Fruit fly (Drosophila melanogaster) whole organism, wandering third instar larva: ENCODE results near the gene CG4650.
"Not testable (repeated sequence)": the region's sequence is repeated elsewhere in the genome, so short reads cannot be mapped to it uniquely, and the experiment has no call there.

ENCODE experiments used
- CG9705 ChIP-seq: fragments of 200-800 bp; sonication (Bioruptor generic); optimal IDR thresholded peaks from 2 replicates; lab custom pipeline; 2018; ENCODE audit warnings: missing biosample characterization, mild to moderate bottlenecking, missing genetic modification characterization
- Dfd ChIP-seq: fragments of >200 bp; optimal IDR thresholded peaks from 2 replicates; lab custom pipeline; 2017; ENCODE audit warnings: missing biosample characterization, missing genetic modification characterization
- Dif ChIP-seq: fragments of 200-275, 200-300 bp; sonication (Bioruptor generic); optimal IDR thresholded peaks from 2 replicates; lab custom pipeline; 2018; ENCODE audit warnings: missing biosample characterization, missing genetic modification characterization; ENCODE audit not compliant: partially characterized antibody
- HLH106 ChIP-seq: fragments of 200-800 bp; optimal IDR thresholded peaks from 3 replicates; lab custom pipeline; 2019; ENCODE audit warnings: missing biosample characterization, mild to moderate bottlenecking, missing genetic modification characterization, moderate library complexity
- Hr83 ChIP-seq: fragments of 200-300 bp; sonication (Bioruptor generic); optimal IDR thresholded peaks from 2 replicates; lab custom pipeline; 2016; ENCODE audit warnings: missing biosample characterization, mild to moderate bottlenecking, missing genetic modification characterization, moderate library complexity; ENCODE audit not compliant: poor library complexity, severe bottlenecking
- Jra ChIP-seq: sonication (Bioruptor generic); optimal IDR thresholded peaks from 2 replicates; lab custom pipeline; 2016; ENCODE audit warnings: missing biosample characterization, missing genetic modification characterization
- Myc ChIP-seq: fragments of >200 bp; optimal IDR thresholded peaks from 2 replicates; lab custom pipeline; 2017
- N ChIP-seq: fragments of >200 bp; optimal IDR thresholded peaks from 2 replicates; lab custom pipeline; 2018; ENCODE audit warnings: missing biosample characterization, missing external identifiers, missing genetic modification characterization
- Rel ChIP-seq, 2 experiments: fragments of 200-800 bp; sonication (Bioruptor generic) in 1 of 2; optimal IDR thresholded peaks; 2 replicates in 1 of 2; 3 replicates in 1 of 2; lab custom pipeline; 2016 to 2019; ENCODE audit warnings: mild to moderate bottlenecking in 2 of 2, missing biosample characterization in 2 of 2, missing genetic modification characterization in 2 of 2, moderate library complexity in 1 of 2
- Vsx2 ChIP-seq: fragments of 200-300, 225-300 bp; sonication (Bioruptor generic); optimal IDR thresholded peaks from 2 replicates; lab custom pipeline; 2018; ENCODE audit warnings: missing biosample characterization, missing genetic modification characterization; ENCODE audit not compliant: partially characterized antibody
- br ChIP-seq: fragments of 200-800 bp; sonication (Bioruptor generic); optimal IDR thresholded peaks from 2 replicates; lab custom pipeline; 2016; ENCODE audit warnings: missing biosample characterization, missing genetic modification characterization
- brk ChIP-seq: fragments of 200-800 bp; sonication (Bioruptor generic); optimal IDR thresholded peaks from 2 replicates; lab custom pipeline; 2016; ENCODE audit warnings: missing biosample characterization, mild to moderate bottlenecking, missing genetic modification characterization
- dl ChIP-seq, 2 experiments: fragments of 175-275, 200-275 bp in 1 of 2; fragments of 200-275 bp in 1 of 2; sonication (Bioruptor generic); optimal IDR thresholded peaks; lab custom pipeline; 2018; ENCODE audit warnings: mild to moderate bottlenecking in 2 of 2, missing biosample characterization in 2 of 2, missing genetic modification characterization in 2 of 2, moderate library complexity in 2 of 2; ENCODE audit not compliant: partially characterized antibody in 2 of 2, insufficient read depth in 1 of 2
- dmrt93B ChIP-seq: fragments of 200-800 bp; sonication (Bioruptor generic); optimal IDR thresholded peaks from 2 replicates; lab custom pipeline; 2018; ENCODE audit warnings: missing biosample characterization, mild to moderate bottlenecking, missing genetic modification characterization
- fru ChIP-seq: fragments of 200-800 bp; sonication (Bioruptor generic); optimal IDR thresholded peaks from 3 replicates; lab custom pipeline; 2016; ENCODE audit warnings: missing biosample characterization, mild to moderate bottlenecking, missing genetic modification characterization
- h ChIP-seq: fragments of 200-800 bp; sonication (Bioruptor generic); optimal IDR thresholded peaks from 3 replicates; lab custom pipeline; 2016; ENCODE audit warnings: missing biosample characterization, mild to moderate bottlenecking, missing genetic modification characterization
- jim ChIP-seq: fragments of 175-275, 200-325 bp; sonication (Bioruptor generic); optimal IDR thresholded peaks from 2 replicates; lab custom pipeline; 2016; ENCODE audit warnings: missing biosample characterization, mild to moderate bottlenecking, missing genetic modification characterization
- lola ChIP-seq: fragments of >200 bp; optimal IDR thresholded peaks from 2 replicates; lab custom pipeline; 2017; ENCODE audit warnings: missing biosample characterization, missing genetic modification characterization
- pan ChIP-seq: fragments of >200 bp; optimal IDR thresholded peaks from 2 replicates; lab custom pipeline; 2017
- psq ChIP-seq: fragments of 200-800 bp; sonication (Bioruptor generic); optimal IDR thresholded peaks from 3 replicates; lab custom pipeline; 2017; ENCODE audit warnings: missing biosample characterization, mild to moderate bottlenecking, missing genetic modification characterization, moderate library complexity
- rgr ChIP-seq: fragments of 200-800 bp; sonication (Bioruptor generic); optimal IDR thresholded peaks from 3 replicates; lab custom pipeline; 2016; ENCODE audit warnings: missing biosample characterization, mild to moderate bottlenecking, missing genetic modification characterization
- sage ChIP-seq: fragments of 200-800 bp; sonication (Bioruptor generic); optimal IDR thresholded peaks from 2 replicates; lab custom pipeline; 2016; ENCODE audit warnings: missing biosample characterization, mild to moderate bottlenecking, missing genetic modification characterization
- sv ChIP-seq: fragments of 200-800 bp; sonication (Bioruptor generic); optimal IDR thresholded peaks from 3 replicates; lab custom pipeline; 2016; ENCODE audit warnings: missing biosample characterization, missing genetic modification characterization
- tai ChIP-seq: sonication (Bioruptor generic); optimal IDR thresholded peaks from 2 replicates; lab custom pipeline; 2016; ENCODE audit warnings: missing biosample characterization, missing genetic modification characterization

CG4650 gene

DNA sequence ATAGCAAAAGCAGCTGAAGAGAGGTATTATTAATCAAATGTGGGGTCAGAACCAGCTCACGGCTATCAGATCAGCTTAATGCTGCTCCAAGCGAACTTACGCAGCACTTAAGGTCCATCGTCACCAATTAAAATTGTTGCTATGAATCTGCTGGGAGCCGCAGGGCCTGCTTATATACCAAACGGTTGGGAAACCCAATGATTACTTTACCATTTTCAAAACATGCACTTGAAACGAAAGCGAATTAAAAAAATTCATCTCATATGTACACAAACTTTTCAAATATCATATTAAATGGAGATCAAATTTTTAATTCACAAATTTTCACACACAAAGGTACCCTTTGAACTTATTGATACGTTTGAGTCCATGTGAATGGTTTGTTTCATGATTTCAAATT is 29.7 kb downstream of the CG4650 start, which contains the start of gene CG42587 (continued):
- TF ChIP-seq rgr (GFP tag; lab: Kevin White, UChicago) (peak; percentile 47), N (GFP tag; lab: Kevin White, UChicago) (no peak), CG9705 (no peak), Hr83 (GFP tag; lab: Kevin White, UChicago) (no peak)

DNA sequence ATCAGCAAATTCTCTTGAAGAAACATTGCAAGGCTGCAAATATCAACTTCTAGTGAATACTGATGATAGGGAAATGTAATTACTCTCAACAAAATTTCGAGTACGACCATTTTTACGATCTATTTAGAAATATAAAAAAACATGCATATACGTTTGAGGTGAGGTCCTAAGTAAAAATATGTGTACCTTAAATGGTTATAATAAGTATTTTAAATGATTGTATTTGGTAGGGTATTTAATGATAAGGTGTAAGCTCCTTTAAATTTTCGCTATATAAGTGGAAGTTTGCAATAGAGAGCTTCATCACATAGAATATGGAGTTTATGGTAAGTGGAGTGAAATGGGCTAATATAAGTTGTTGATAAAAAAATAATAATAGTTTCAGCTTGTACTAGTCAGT is 30.7 kb downstream of the CG4650 start, which contains the start of gene CG42681:
Gene CG42681, plus strand, starts transcription at position 301 of the 400 bp plus-strand sequence.
- TF ChIP-seq rgr (GFP tag; lab: Kevin White, UChicago) (no peak), sv (GFP tag; lab: Kevin White, UChicago) (no peak), psq (no peak), Myc (lab: Kevin White, UChicago) (no peak), br (GFP tag; lab: Kevin White, UChicago) (no peak), jim (GFP tag; lab: Kevin White, UChicago) (no peak), h (GFP tag; lab: Kevin White, UChicago) (no peak), sage (GFP tag; lab: Kevin White, UChicago) (no peak), dmrt93B (GFP tag; lab: Kevin White, UChicago) (no peak), Dif (GFP tag; lab: Kevin White, UChicago) (no peak), Rel (GFP tag; optimal IDR thresholded peaks at IDR 0.05; lab: Kevin White, UChicago) (no peak), Rel (tag; optimal IDR thresholded peaks at IDR 0.05; lab: Kevin White, UChicago) (no peak), tai (GFP tag; lab: Kevin White, UChicago) (no peak), Dfd (GFP tag; lab: Kevin White, UChicago) (no peak)
- TF ChIP-seq, all 38 proteins: peak for 0

dm6 chr2L:14743337-14743736 is 31.4 kb downstream of the CG4650 start:
- TF ChIP-seq HLH106 (tag; lab: Kevin White, UChicago) (no peak), Vsx2 (GFP tag; lab: Kevin White, UChicago) (no peak), lola (GFP tag; lab: Kevin White, UChicago) (no peak), brk (no peak), Hr83 (GFP tag; lab: Kevin White, UChicago) (peak; percentile 56), CG9705 (no peak)
- TF ChIP-seq, all 38 proteins: peak for 1

- not testable (repeated sequence) for TF ChIP-seq Rel (GFP tag; optimal IDR thresholded peaks at IDR 0.05; lab: Kevin White, UChicago); Rel (tag; optimal IDR thresholded peaks at IDR 0.05; lab: Kevin White, UChicago); Dif (GFP tag; lab: Kevin White, UChicago); Jra (GFP tag; lab: Kevin White, UChicago)
Observed at dm6 chr2L:14742893-14743292, 31.9 kb downstream of the CG4650 start, which contains the start of gene CG34166. Gene CG34166 (plus strand): TSS chr2L:14743193.

- not testable (repeated sequence) for TF ChIP-seq psq; rgr (GFP tag; lab: Kevin White, UChicago); fru
Observed at dm6 chr2L:14741740-14742139, 33.0 kb downstream of the CG4650 start, which contains the start of gene CG42586. Gene CG42586 (minus strand): TSS chr2L:14741840.

DNA sequence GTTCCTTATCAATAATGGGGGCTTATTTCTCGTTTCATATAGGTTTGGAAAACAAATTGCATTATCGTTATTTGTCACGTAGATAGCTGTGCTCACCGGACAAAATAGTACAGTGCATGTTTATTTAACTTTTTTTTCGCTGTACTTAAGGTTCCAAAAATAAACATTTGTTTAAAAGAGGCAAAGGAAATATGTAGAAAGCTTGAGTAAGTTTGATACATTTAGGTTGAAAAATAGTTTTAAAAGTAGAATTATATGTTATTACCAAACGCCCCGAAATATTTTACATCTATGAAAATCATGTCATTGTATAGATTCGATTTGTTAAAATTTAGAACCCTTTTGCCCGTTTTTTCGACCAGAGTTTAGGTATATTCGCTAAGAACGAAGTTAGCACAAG is 35.2 kb downstream of the CG4650 start, which contains the start of gene CG42585:
Gene CG42585, plus strand, starts transcription at position 301 of the 400 bp plus-strand sequence.
- not testable (repeated sequence) for TF ChIP-seq pan (lab: Kevin White, UChicago); br (GFP tag; lab: Kevin White, UChicago); lola (GFP tag; lab: Kevin White, UChicago)

DNA sequence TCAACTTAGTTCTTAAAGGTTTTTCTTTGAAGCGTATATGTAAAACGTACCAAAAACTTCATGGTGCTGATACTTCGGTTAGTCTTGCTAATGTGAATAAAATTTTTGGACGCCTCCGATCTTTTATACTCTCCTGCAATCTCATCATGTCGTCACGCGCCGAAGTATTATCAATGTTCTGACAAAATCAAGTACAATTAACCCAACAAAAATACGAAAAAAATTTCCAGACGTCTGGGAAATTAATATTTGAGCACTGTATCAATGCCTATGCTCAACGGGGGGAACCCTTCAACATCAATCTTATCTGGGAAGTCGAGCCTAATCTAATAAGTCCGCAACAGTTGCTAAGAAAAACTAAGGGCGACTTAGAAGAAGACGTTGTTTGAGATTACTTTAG is 37.1 kb downstream of the CG4650 start, which contains the start of gene CG31775:
Gene CG31775, minus strand, starts transcription at position 101 of the 400 bp plus-strand sequence.
- TF ChIP-seq dmrt93B (GFP tag; lab: Kevin White, UChicago); pan (lab: Kevin White, UChicago); Hr83 (GFP tag; lab: Kevin White, UChicago): not testable (repeated sequence)

DNA sequence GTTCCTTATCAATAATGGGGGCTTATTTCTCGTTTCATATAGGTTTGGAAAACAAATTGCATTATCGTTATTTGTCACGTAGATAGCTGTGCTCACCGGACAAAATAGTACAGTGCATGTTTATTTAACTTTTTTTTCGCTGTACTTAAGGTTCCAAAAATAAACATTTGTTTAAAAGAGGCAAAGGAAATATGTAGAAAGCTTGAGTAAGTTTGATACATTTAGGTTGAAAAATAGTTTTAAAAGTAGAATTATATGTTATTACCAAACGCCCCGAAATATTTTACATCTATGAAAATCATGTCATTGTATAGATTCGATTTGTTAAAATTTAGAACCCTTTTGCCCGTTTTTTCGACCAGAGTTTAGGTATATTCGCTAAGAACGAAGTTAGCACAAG is 39.2 kb downstream of the CG4650 start, which contains the start of gene CG31835:
Gene CG31835, plus strand, starts transcription at position 301 of the 400 bp plus-strand sequence.
- TF ChIP-seq dl (GFP tag; optimal IDR thresholded peaks at IDR 0.05; lab: Kevin White, UChicago; ENCODE audit: insufficient read depth in 1 of 2, partially characterized antibody in 2 of 2); pan (lab: Kevin White, UChicago); fru: not testable (repeated sequence)
- TF ChIP-seq, all 38 proteins: peak for 0; not testable (repeated sequence) for 38
